Worm (Caenorhabditis elegans): Measurements from ENCODE around the gene srx-4.

DNA sequence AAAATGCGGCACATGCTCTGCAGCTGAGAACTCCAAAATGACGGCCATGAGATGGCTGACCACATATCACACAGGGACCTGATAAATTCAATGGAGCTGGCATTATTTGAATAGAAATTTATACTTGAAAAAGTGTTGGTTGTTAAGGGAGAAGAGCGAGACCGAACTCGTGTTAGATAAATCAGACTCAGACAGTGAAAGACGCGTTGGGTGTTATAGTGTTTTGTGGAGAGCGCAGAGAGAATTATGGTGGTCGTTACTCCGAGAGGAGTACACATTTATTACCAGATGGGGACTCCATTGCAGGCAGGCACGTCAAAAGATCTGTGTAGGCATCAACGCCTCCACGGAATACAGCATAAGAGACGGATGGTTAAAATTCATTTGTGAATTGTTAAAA lies 49.8 kb downstream of the srx-4 start, which contains the start of gene nhr-190:
- TF ChIP-seq tbx-11 (GFP tag; IDR thresholded peaks at IDR 0.05) (no peak), B0310.2 (tag; optimal IDR thresholded peaks at IDR 0.05) (no peak), tbx-37 (GFP tag; conservative IDR thresholded peaks at IDR 0.05) (no peak), scrt-1 (GFP tag; IDR thresholded peaks at IDR 0.05) (no peak), flt-1 (GFP tag; IDR thresholded peaks at IDR 0.05) (no peak)

All from whole organism, early embryonic.